Worm (Caenorhabditis elegans) whole organism, L1 larva: ENCODE measurements around the gene che-6.

Experiments
- C16A3.4 ChIP-seq: fragments of 150-350 bp; optimal IDR thresholded peaks from 2 replicates; lab custom pipeline; 2014; ENCODE audit warnings: missing biosample characterization, missing genetic modification characterization
- C34B4.2 ChIP-seq: sonication (generic microtip); optimal IDR thresholded peaks from 2 replicates; lab custom pipeline; 2017; ENCODE audit warnings: mild to moderate bottlenecking, missing genetic modification characterization, missing compliant biosample characterization
- dpl-1 ChIP-seq, 3 experiments: fragments of 150-350 bp in 2 of 3; sonication (generic microtip) in 1 of 3; optimal IDR thresholded peaks; 2 replicates each; lab custom pipeline; 2014 to 2017; ENCODE audit warnings: missing biosample characterization in 3 of 3, missing genetic modification characterization in 3 of 3, missing genetic modification reagents in 3 of 3
- dsc-1 ChIP-seq: sonication (generic microtip); optimal IDR thresholded peaks from 2 replicates; lab custom pipeline; 2016; ENCODE audit warnings: mild to moderate bottlenecking, missing genetic modification characterization, missing compliant biosample characterization
- efl-1 ChIP-seq, 4 experiments: fragments of 150-350 bp; optimal IDR thresholded peaks in 3 of 4; peaks in 1 of 4; 1 replicate in 1 of 4; 2 replicates in 3 of 4; lab custom pipeline; 2014; ENCODE audit warnings: missing biosample characterization in 2 of 4, missing genetic modification characterization in 2 of 4, missing genetic modification reagents in 2 of 4
- efl-3 ChIP-seq: fragments of 200-800 bp; sonication (Bioruptor generic); optimal IDR thresholded peaks from 2 replicates; lab custom pipeline; 2018; ENCODE audit warnings: mild to moderate bottlenecking, missing genetic modification characterization, missing compliant biosample characterization
- elt-2 ChIP-seq: sonication (generic microtip); optimal IDR thresholded peaks from 2 replicates; lab custom pipeline; 2016; ENCODE audit warnings: missing genetic modification characterization, mild to moderate bottlenecking, inconsistent platforms, missing compliant biosample characterization, missing genetic modification reagents
- elt-3 ChIP-seq, 6 experiments: fragments of 150-350 bp in 1 of 6; sonication (generic microtip); optimal IDR thresholded peaks; 2 replicates each; lab custom pipeline; 2017 to 2018; ENCODE audit warnings: missing biosample characterization in 6 of 6, missing genetic modification characterization in 6 of 6, inconsistent platforms in 1 of 6
- fkh-8 ChIP-seq: sonication (generic microtip); optimal IDR thresholded peaks from 2 replicates; lab custom pipeline; 2016; ENCODE audit warnings: mild to moderate bottlenecking, missing genetic modification characterization, missing compliant biosample characterization
- grh-1 ChIP-seq: fragments of 200-800 bp; sonication (Bioruptor generic); IDR thresholded peaks from 2 replicates; pipeline ENCODE4 v1.3.6; 2022; ENCODE audit warnings: missing genetic modification reagents, missing genetic modification characterization, missing compliant biosample characterization
- hlh-17 ChIP-seq: fragments of 200-800 bp; sonication (Bioruptor generic); optimal IDR thresholded peaks from 2 replicates; lab custom pipeline; 2018; ENCODE audit warnings: missing genetic modification characterization, mild to moderate bottlenecking, missing compliant biosample characterization, moderate library complexity, borderline replicate concordance
- hlh-4 ChIP-seq: sonication (generic microtip); optimal IDR thresholded peaks from 2 replicates; lab custom pipeline; 2016; ENCODE audit warnings: mild to moderate bottlenecking, missing genetic modification characterization, missing compliant biosample characterization
- isw-1 ChIP-seq: fragments of 200-800 bp; sonication (Bioruptor generic); IDR thresholded peaks from 2 replicates; pipeline ENCODE4 v1.3.6; 2022; ENCODE audit warnings: missing genetic modification characterization, missing compliant biosample characterization
- jun-1 ChIP-seq: fragments of 150-350 bp; optimal IDR thresholded peaks from 2 replicates; lab custom pipeline; 2014; ENCODE audit warnings: missing biosample characterization, missing genetic modification reagents, missing genetic modification characterization
- lin-14 ChIP-seq: fragments of 200-800 bp; sonication (Bioruptor generic); optimal IDR thresholded peaks from 2 replicates; lab custom pipeline; 2018; ENCODE audit warnings: mild to moderate bottlenecking, missing genetic modification characterization, moderate library complexity, missing compliant biosample characterization
- lin-15B ChIP-seq: fragments of 150-350 bp; sonication (generic microtip); optimal IDR thresholded peaks from 3 replicates; lab custom pipeline; 2014; ENCODE audit warnings: missing biosample characterization, missing genetic modification characterization
- lin-35 ChIP-seq, 2 experiments: fragments of 150-350 bp; optimal IDR thresholded peaks; 2 replicates each; lab custom pipeline; 2014; ENCODE audit warnings: missing biosample characterization in 2 of 2, missing genetic modification characterization in 2 of 2, missing genetic modification reagents in 2 of 2
- lir-3 ChIP-seq: sonication (generic microtip); optimal IDR thresholded peaks from 2 replicates; lab custom pipeline; 2016; ENCODE audit warnings: mild to moderate bottlenecking, missing genetic modification characterization, moderate library complexity, missing compliant biosample characterization; ENCODE audit not compliant: poor library complexity
- lsy-2 ChIP-seq, 2 experiments: fragments of 150-350 bp; optimal IDR thresholded peaks; 2 replicates each; lab custom pipeline; 2014; ENCODE audit warnings: missing biosample characterization in 2 of 2, missing genetic modification characterization in 2 of 2
- mab-9 ChIP-seq: fragments of 200-800 bp; sonication (Bioruptor generic); IDR thresholded peaks from 2 replicates; pipeline ENCODE4 v1.3.6; 2022; ENCODE audit warnings: missing genetic modification reagents, missing genetic modification characterization, missing compliant biosample characterization
- mdl-1 ChIP-seq, 2 experiments: fragments of 150-350 bp; optimal IDR thresholded peaks; 2 replicates each; lab custom pipeline; 2014 to 2017; ENCODE audit warnings: missing biosample characterization in 2 of 2, missing genetic modification characterization in 2 of 2, inconsistent platforms in 1 of 2
- mef-2 ChIP-seq: fragments of 150-350 bp; optimal IDR thresholded peaks from 2 replicates; lab custom pipeline; 2014; ENCODE audit warnings: missing biosample characterization, missing genetic modification characterization
- nhr-12 ChIP-seq: sonication (generic microtip); optimal IDR thresholded peaks from 2 replicates; lab custom pipeline; 2017; ENCODE audit warnings: missing biosample characterization, missing genetic modification characterization
- nhr-19 ChIP-seq: fragments of 200-800 bp; sonication (Bioruptor generic); conservative IDR thresholded peaks from 2 replicates; pipeline ENCODE4 v1.3.6; 2022; ENCODE audit warnings: missing genetic modification characterization, missing compliant biosample characterization
- nhr-20 ChIP-seq: sonication (generic microtip); optimal IDR thresholded peaks from 2 replicates; lab custom pipeline; 2016; ENCODE audit warnings: mild to moderate bottlenecking, missing genetic modification characterization, missing compliant biosample characterization
- nhr-47 ChIP-seq: sonication (generic microtip); optimal IDR thresholded peaks from 2 replicates; lab custom pipeline; 2016; ENCODE audit warnings: mild to moderate bottlenecking, missing genetic modification characterization, moderate library complexity, missing compliant biosample characterization
- nhr-71 ChIP-seq: sonication (generic microtip); optimal IDR thresholded peaks from 2 replicates; lab custom pipeline; 2016; ENCODE audit warnings: mild to moderate bottlenecking, missing genetic modification characterization, moderate library complexity, missing compliant biosample characterization
- nhr-76 ChIP-seq: sonication (generic microtip); optimal IDR thresholded peaks from 2 replicates; lab custom pipeline; 2017; ENCODE audit warnings: missing biosample characterization, missing genetic modification characterization
- nhr-85 ChIP-seq: sonication (generic microtip); peaks from one replicate; lab custom pipeline; 2016; ENCODE audit warnings: missing genetic modification characterization, inconsistent platforms, missing compliant biosample characterization
- nhr-90 ChIP-seq: sonication (generic microtip); optimal IDR thresholded peaks from 2 replicates; lab custom pipeline; 2016; ENCODE audit warnings: mild to moderate bottlenecking, missing genetic modification characterization, missing compliant biosample characterization; ENCODE audit not compliant: poor library complexity
- pax-3 ChIP-seq: fragments of 200-800 bp; sonication (Bioruptor generic); optimal IDR thresholded peaks from 2 replicates; lab custom pipeline; 2018; ENCODE audit warnings: mild to moderate bottlenecking, missing genetic modification characterization, moderate library complexity, missing compliant biosample characterization
- rnt-1 ChIP-seq: sonication (generic microtip); optimal IDR thresholded peaks from 2 replicates; lab custom pipeline; 2016; ENCODE audit warnings: mild to moderate bottlenecking, missing genetic modification characterization, moderate library complexity, missing compliant biosample characterization
- snu-23 ChIP-seq: sonication (generic microtip); optimal IDR thresholded peaks from 2 replicates; lab custom pipeline; 2016; ENCODE audit warnings: missing genetic modification characterization, missing compliant biosample characterization
- swsn-7 ChIP-seq: sonication (generic microtip); optimal IDR thresholded peaks from 2 replicates; lab custom pipeline; 2016; ENCODE audit warnings: missing genetic modification characterization, missing compliant biosample characterization
- tbx-2 ChIP-seq: sonication (generic microtip); optimal IDR thresholded peaks from 2 replicates; lab custom pipeline; 2016; ENCODE audit warnings: missing genetic modification characterization, missing compliant biosample characterization
- tlp-1 ChIP-seq: fragments of 150-350 bp; optimal IDR thresholded peaks from 2 replicates; lab custom pipeline; 2014; ENCODE audit warnings: missing biosample characterization, missing genetic modification characterization
- unc-130 ChIP-seq: fragments of 150-350 bp; optimal IDR thresholded peaks from 2 replicates; lab custom pipeline; 2017; ENCODE audit warnings: missing biosample characterization, missing genetic modification characterization, inconsistent platforms
- unc-30 ChIP-seq: sonication (generic microtip); optimal IDR thresholded peaks from 2 replicates; lab custom pipeline; 2017; ENCODE audit warnings: missing biosample characterization, missing genetic modification characterization
- vab-15 ChIP-seq: sonication (generic microtip); optimal IDR thresholded peaks from 2 replicates; lab custom pipeline; 2017; ENCODE audit warnings: missing genotype, mild to moderate bottlenecking, missing genetic modification characterization, missing compliant biosample characterization

che-6 gene

DNA sequence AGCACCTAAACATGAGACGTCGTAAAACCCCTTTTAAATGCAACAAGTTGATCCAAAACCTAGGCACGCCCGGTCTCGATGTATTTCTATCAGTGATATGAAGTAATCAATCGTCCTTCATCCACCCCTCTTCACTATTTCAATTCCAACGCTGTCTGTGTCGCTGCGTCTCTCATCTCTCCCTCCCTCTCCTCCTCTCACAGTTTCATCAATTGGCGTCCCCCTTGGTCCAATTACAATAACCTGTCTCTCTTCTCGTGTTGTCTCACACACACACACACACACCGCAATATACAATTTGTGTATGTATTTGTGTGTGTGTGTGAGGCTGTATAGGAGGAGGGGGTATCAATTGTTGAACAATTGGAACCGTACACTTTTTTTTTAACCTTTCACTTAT is 28.1 kb downstream of the che-6 start:
- TF ChIP-seq nhr-19 (GFP tag; lab: Robert Waterston, UW): no peak
- TF ChIP-seq mdl-1 (tag; optimal IDR thresholded peaks at IDR 0.05; lab: Kevin White, UChicago): peak in 1 of 2 experiments; percentile 35
- peak in 1 of 2 experiments; percentile 14 for TF ChIP-seq efl-1 (optimal IDR thresholded peaks at IDR 0.05; lab: Kevin White, UChicago)
- no peak for TF ChIP-seq efl-1 (GFP tag; optimal IDR thresholded peaks at IDR 0.05 in 1 of 2; lab: Kevin White, UChicago)
- peak; percentile 38 for TF ChIP-seq nhr-71 (tag; lab: Kevin White, UChicago)
- TF ChIP-seq vab-15 (tag; lab: Kevin White, UChicago): peak; percentile 88
- TF ChIP-seq C34B4.2 (tag; lab: Kevin White, UChicago): no peak
- peak; percentile 75 for TF ChIP-seq lin-14 (GFP tag; lab: Kevin White, UChicago)
- peak; percentile 1 for TF ChIP-seq unc-130 (tag; lab: Kevin White, UChicago)
- no peak for TF ChIP-seq tbx-2
- TF ChIP-seq nhr-85: peak; percentile 89
- peak; percentile 33; the same call in 1 of the 2 replicates for TF ChIP-seq grh-1 (GFP tag; lab: Robert Waterston, UW)
- TF ChIP-seq C16A3.4 (tag; lab: Kevin White, UChicago): no peak
- peak in 1 of 2 experiments; percentile 40 for TF ChIP-seq lsy-2 (tag; optimal IDR thresholded peaks at IDR 0.05; lab: Kevin White, UChicago)
- no peak for TF ChIP-seq fkh-8 (tag; lab: Kevin White, UChicago)
- TF ChIP-seq elt-3 (tag; optimal IDR thresholded peaks at IDR 0.05; lab: Kevin White, UChicago): peak in 5 of 6 experiments; percentile 13 to 73 (median 59)
- TF ChIP-seq nhr-90 (tag; lab: Kevin White, UChicago): peak; percentile 30
- TF ChIP-seq lir-3 (tag; lab: Kevin White, UChicago): no peak
- peak; percentile 52 for TF ChIP-seq nhr-20 (tag; lab: Kevin White, UChicago)
- TF ChIP-seq lin-35 (GFP tag; optimal IDR thresholded peaks at IDR 0.05; lab: Kevin White, UChicago): peak in 1 of 2 experiments; percentile 38
- TF ChIP-seq snu-23 (GFP tag; lab: Kevin White, UChicago): peak; percentile 52
- TF ChIP-seq hlh-17: no peak

DNA sequence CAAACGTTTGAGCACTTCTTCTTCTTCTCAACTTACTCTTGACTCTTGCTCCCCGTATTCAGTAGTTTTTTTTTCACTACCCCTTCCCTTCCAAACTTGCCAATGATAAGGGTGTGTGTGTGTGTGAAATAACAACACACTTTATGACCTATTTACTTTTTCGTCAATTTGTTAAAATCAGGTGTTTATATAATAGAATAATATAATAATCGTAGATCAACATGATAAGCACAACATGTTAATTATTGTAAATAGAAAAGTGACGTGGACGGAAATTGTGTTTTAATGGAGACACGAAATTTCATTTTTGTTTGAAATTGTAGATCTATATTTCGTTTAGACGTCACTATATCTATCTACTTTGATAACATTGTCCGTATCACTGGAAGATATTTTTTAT is 30.9 kb downstream of the che-6 start:
- TF ChIP-seq unc-130 (tag; lab: Kevin White, UChicago): no peak
- no peak for TF ChIP-seq nhr-76 (tag; lab: Kevin White, UChicago)
- TF ChIP-seq elt-2 (tag; lab: Kevin White, UChicago): no peak
- no peak for TF ChIP-seq tlp-1
- TF ChIP-seq nhr-12 (tag; lab: Kevin White, UChicago): no peak
- no peak for TF ChIP-seq snu-23 (GFP tag; lab: Kevin White, UChicago)
- no peak for TF ChIP-seq unc-30 (tag; lab: Kevin White, UChicago)
- TF ChIP-seq mef-2: no peak
- no peak for TF ChIP-seq isw-1 (GFP tag; lab: Robert Waterston, UW)
- TF ChIP-seq hlh-4: no peak
- no peak for TF ChIP-seq rnt-1
- no peak for TF ChIP-seq dpl-1 (GFP tag; optimal IDR thresholded peaks at IDR 0.05; lab: Kevin White, UChicago)
- no peak for TF ChIP-seq vab-15 (tag; lab: Kevin White, UChicago)
- TF ChIP-seq jun-1: no peak
- TF ChIP-seq efl-3 (GFP tag; lab: Kevin White, UChicago): no peak
- TF ChIP-seq dsc-1 (tag; lab: Kevin White, UChicago): no peak
- TF ChIP-seq pax-3 (tag; lab: Kevin White, UChicago): no peak
- no peak for TF ChIP-seq mab-9
- TF ChIP-seq nhr-85: no peak

DNA sequence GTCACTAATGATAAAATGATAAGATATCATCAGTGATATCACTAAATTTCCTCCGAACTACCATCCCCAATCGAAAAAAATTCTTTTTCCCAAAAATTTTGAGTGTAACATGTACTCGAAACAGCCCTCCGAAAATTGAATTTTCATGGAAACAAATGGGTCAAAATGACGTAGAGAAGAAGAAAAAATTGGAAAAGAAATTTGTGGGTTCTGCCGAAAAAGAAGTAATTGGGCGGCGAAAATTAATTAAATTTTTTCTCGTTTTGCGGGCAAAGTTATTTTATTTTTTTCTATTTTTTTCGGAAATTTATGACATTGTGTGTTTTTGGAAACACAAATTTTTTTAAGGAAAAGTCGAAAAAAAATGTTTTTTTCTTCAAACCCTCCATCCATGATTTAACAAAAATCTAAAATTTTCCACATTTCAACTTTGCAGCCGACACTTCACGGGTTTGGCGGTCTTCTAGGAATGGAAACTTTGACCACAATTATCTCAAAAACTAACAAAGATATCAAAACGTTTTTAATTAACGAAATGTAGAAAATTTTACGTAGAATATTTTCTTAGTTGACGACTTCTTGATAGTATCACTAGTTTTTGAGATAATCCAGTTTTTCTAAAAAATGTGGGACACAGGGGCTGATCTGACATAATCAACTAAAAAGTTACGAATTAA is 33.9 kb downstream of the che-6 start:
- TF ChIP-seq elt-3 (tag; optimal IDR thresholded peaks at IDR 0.05; lab: Kevin White, UChicago): peak in 1 of 6 experiments; percentile 0
- TF ChIP-seq tbx-2: peak; percentile 34
- TF ChIP-seq efl-1 (optimal IDR thresholded peaks at IDR 0.05; lab: Kevin White, UChicago): no peak
- TF ChIP-seq efl-1 (GFP tag; optimal IDR thresholded peaks at IDR 0.05 in 1 of 2; lab: Kevin White, UChicago): peak in 1 of 2 experiments; percentile 54
- no peak for TF ChIP-seq lir-3 (tag; lab: Kevin White, UChicago)
- peak; percentile 52 for TF ChIP-seq lin-14 (GFP tag; lab: Kevin White, UChicago)
- TF ChIP-seq fkh-8 (tag; lab: Kevin White, UChicago): peak; percentile 37
- TF ChIP-seq unc-130 (tag; lab: Kevin White, UChicago): no peak
- peak; percentile 48 for TF ChIP-seq nhr-47 (tag; lab: Kevin White, UChicago)
- TF ChIP-seq lin-15B (tag; lab: Kevin White, UChicago): no peak
- no peak for TF ChIP-seq C16A3.4 (tag; lab: Kevin White, UChicago)
- TF ChIP-seq nhr-71 (tag; lab: Kevin White, UChicago): peak; percentile 52
- no peak for TF ChIP-seq swsn-7
